Worm (Caenorhabditis elegans) whole organism, L4 larva: ENCODE measurements around the gene set-17.

Experiments used
- ceh-28 ChIP-seq: fragments of 150-350 bp; optimal IDR thresholded peaks from 2 replicates; lab custom pipeline; 2014; ENCODE audit warnings: missing biosample characterization, missing genetic modification reagents, missing genetic modification characterization
- duxl-1 ChIP-seq: sonication (generic microtip); optimal IDR thresholded peaks from 2 replicates; lab custom pipeline; 2016; ENCODE audit warnings: mild to moderate bottlenecking, missing genetic modification characterization, moderate library complexity, missing compliant biosample characterization; ENCODE audit not compliant: poor library complexity
- lin-15B ChIP-seq: fragments of 150-350 bp; sonication (generic microtip); optimal IDR thresholded peaks from 3 replicates; lab custom pipeline; 2014; ENCODE audit warnings: missing biosample characterization, missing genetic modification characterization
- lin-39 ChIP-seq: fragments of 150-350 bp; optimal IDR thresholded peaks from 2 replicates; lab custom pipeline; 2014; ENCODE audit warnings: missing biosample characterization, missing genetic modification reagents, missing genetic modification characterization
- madf-9 ChIP-seq: fragments of 200-800 bp; sonication (Bioruptor generic); conservative IDR thresholded peaks from 2 replicates; pipeline ENCODE4 v1.3.6; 2022; ENCODE audit warnings: missing genetic modification reagents, missing genetic modification characterization, missing compliant biosample characterization
- mdt-29 ChIP-seq: fragments of 200-800 bp; sonication (Bioruptor generic); IDR thresholded peaks from 2 replicates; pipeline ENCODE4 v1.3.6; 2022; ENCODE audit warnings: missing genetic modification reagents, missing genetic modification characterization, missing compliant biosample characterization
- nhr-237 ChIP-seq: sonication (generic microtip); optimal IDR thresholded peaks from 2 replicates; lab custom pipeline; 2017; ENCODE audit warnings: missing biosample characterization, missing genetic modification characterization
- zag-1 ChIP-seq: fragments of 150-350 bp; optimal IDR thresholded peaks from 2 replicates; lab custom pipeline; 2014; ENCODE audit warnings: missing biosample characterization, missing genetic modification characterization

DNA sequence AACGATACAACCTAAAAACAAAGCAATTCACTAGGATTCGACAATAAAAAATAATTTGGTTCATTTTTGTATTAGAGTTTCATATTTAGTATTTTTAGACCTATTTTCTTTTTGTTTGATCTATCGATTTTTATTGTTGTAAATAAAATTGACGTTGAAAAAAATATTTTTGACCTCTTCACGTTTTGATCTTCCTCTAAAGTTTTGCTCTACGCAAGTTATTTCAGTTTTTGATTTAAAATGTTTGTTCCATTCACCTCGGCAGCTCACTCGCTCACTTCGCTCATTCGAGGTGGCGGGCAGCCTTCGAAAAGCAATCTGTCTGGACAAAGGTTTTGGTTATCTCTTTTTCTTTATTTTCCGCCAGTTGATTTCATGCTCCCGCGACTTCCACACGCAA is 9.5 kb downstream of the set-17 start, which contains the start of gene enol-1:
- TF ChIP-seq lin-15B (tag; lab: Kevin White, UChicago): no peak
- no peak for TF ChIP-seq madf-9 (GFP tag; lab: Robert Waterston, UW)
- no peak for TF ChIP-seq lin-39
- no peak for TF ChIP-seq duxl-1 (tag; lab: Kevin White, UChicago)
- TF ChIP-seq nhr-237 (tag; lab: Kevin White, UChicago): no peak
- TF ChIP-seq mdt-29: no peak
- TF ChIP-seq ceh-28: no peak
- no peak for TF ChIP-seq zag-1 (tag; lab: Kevin White, UChicago)
